Fruit fly (Drosophila melanogaster): Measurements from ENCODE around the gene ppk16.

The ppk16 gene

DNA sequence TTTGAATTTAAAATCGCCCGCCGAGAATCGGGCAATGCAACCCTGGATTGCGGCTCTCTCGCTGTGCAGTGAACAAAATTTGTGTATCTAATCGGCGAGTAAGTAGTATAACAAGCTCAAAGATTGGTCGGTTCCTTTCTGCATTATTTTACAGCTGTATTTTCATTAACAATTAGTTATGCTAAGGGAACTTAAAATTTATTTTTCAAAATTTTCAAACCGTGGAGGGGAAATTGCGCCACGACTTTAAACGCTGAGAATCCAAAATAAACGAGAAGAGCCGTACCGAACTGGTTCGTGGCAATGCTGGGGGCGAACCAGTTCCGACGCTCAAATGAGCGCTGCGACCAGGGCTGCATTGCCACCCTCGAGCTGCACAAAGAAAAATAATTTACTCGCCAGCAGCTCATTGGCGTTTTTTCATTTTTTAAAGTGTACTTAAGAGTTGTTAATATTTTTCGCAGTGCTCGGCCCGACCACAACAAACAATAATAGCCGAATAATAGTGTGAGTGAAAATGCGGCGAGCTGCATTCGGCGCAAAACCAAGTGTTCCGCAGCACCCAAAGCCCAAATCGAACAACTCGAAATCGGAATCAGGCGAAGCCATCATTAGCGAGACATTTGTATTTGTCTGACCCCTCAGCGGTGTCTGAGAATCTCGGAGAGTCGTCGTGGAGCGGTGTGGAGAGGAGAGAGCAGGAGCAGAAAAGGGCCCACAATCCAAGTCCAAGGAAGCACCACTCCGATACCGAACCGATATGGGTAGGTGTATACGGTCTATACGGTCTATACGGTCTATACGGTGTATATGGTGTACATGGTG lies 16.6 kb downstream of the ppk16 start, which contains the start of gene zf30C (continued):
- peak; percentile 87 for TF ChIP-seq pb (GFP tag; optimal IDR thresholded peaks at IDR 0.05)
- peak; percentile 82 for TF ChIP-seq dysf (GFP tag; IDR thresholded peaks at IDR 0.05)
- 0 out of 2 replicates have a peak, but pooled peaks have one; percentile 53 for TF ChIP-seq Doc2 (GFP tag; IDR thresholded peaks at IDR 0.05)
- TF ChIP-seq gsb (GFP tag; IDR thresholded peaks at IDR 0.05), result peak; percentile 70
- peak; percentile 49; the same call in 1 of the 2 replicates for TF ChIP-seq esg (GFP tag; conservative IDR thresholded peaks at IDR 0.05)
- TF ChIP-seq chinmo (GFP tag; IDR thresholded peaks at IDR 0.05; ENCODE audit: partially characterized antibody), result 0 out of 4 replicates have a peak, but pooled peaks have one; percentile 22
- peak; percentile 91 for TF ChIP-seq CG32532 (GFP tag; IDR thresholded peaks at IDR 0.05)
- TF ChIP-seq CG12659 (GFP tag; optimal IDR thresholded peaks at IDR 0.05), result peak; percentile 91
- peak; percentile 93 for TF ChIP-seq her (GFP tag; optimal IDR thresholded peaks at IDR 0.05)
- TF ChIP-seq CG30403 (GFP tag; optimal IDR thresholded peaks at IDR 0.05), result peak; percentile 93
- TF ChIP-seq abd-A (tag; optimal IDR thresholded peaks at IDR 0.05), result peak; percentile 16
- peak; percentile 94 for TF ChIP-seq Xbp1 (GFP tag; optimal IDR thresholded peaks at IDR 0.05)
- peak; percentile 97 for TF ChIP-seq Dp (GFP tag; optimal IDR thresholded peaks at IDR 0.05)
- TF ChIP-seq kah (GFP tag; optimal IDR thresholded peaks at IDR 0.05), result peak; percentile 38
- no peak for TF ChIP-seq Jarid2 (GFP tag; optimal IDR thresholded peaks at IDR 0.05)
- TF ChIP-seq CG14860 (GFP tag; IDR thresholded peaks at IDR 0.05; ENCODE audit: partially characterized antibody), result no peak
- TF ChIP-seq Trl (optimal IDR thresholded peaks at IDR 0.05), result peak; percentile 43 to 49
- peak; percentile 95 for TF ChIP-seq Trl (GFP tag; optimal IDR thresholded peaks at IDR 0.05)
- TF ChIP-seq inv (GFP tag; IDR thresholded peaks at IDR 0.05; ENCODE audit: partially characterized antibody), result peak; percentile 58; the same call in 1 of the 2 replicates
- no peak for TF ChIP-seq ac (GFP tag; optimal IDR thresholded peaks at IDR 0.05)
- TF ChIP-seq zen (tag; optimal IDR thresholded peaks at IDR 0.05), result peak; percentile 78
- TF ChIP-seq Fer2 (tag; optimal IDR thresholded peaks at IDR 0.05), result peak; percentile 59
- TF ChIP-seq sima (GFP tag; optimal IDR thresholded peaks at IDR 0.05), result peak; percentile 27
- peak; percentile 20 for TF ChIP-seq pfk (GFP tag; optimal IDR thresholded peaks at IDR 0.05)
- peak; percentile 87 for TF ChIP-seq CG4820 (GFP tag; optimal IDR thresholded peaks at IDR 0.05)
- peak; percentile 93 for TF ChIP-seq CHES-1-like (GFP tag; optimal IDR thresholded peaks at IDR 0.05)
- peak; percentile 65 for TF ChIP-seq nmo (GFP tag; optimal IDR thresholded peaks at IDR 0.05)
- peak; percentile 82 for TF ChIP-seq bcd (GFP tag; optimal IDR thresholded peaks at IDR 0.05)
- TF ChIP-seq Six4 (GFP tag; optimal IDR thresholded peaks at IDR 0.05), result peak; percentile 79
- peak; percentile 85 for TF ChIP-seq NK7.1 (GFP tag; optimal IDR thresholded peaks at IDR 0.05)
- TF ChIP-seq CG18011 (GFP tag; optimal IDR thresholded peaks at IDR 0.05), result peak; percentile 82
- peak; percentile 75 for TF ChIP-seq Sry-δ (GFP tag; optimal IDR thresholded peaks at IDR 0.05)
- peak; percentile 69 for TF ChIP-seq CG17186 (GFP tag; optimal IDR thresholded peaks at IDR 0.05)
- TF ChIP-seq ase (GFP tag; IDR thresholded peaks at IDR 0.05), result peak; percentile 77
- TF ChIP-seq gcm2 (GFP tag; optimal IDR thresholded peaks at IDR 0.05), result peak; percentile 62
- no peak for TF ChIP-seq tll (GFP tag; optimal IDR thresholded peaks at IDR 0.05)
- peak; percentile 57 for TF ChIP-seq CG9437 (GFP tag; optimal IDR thresholded peaks at IDR 0.05)
- peak; percentile 82 for TF ChIP-seq CG17829 (tag; optimal IDR thresholded peaks at IDR 0.05)
- TF ChIP-seq CG13296 (GFP tag; optimal IDR thresholded peaks at IDR 0.05), result peak; percentile 77
- TF ChIP-seq tio (GFP tag; optimal IDR thresholded peaks at IDR 0.05), result no peak
- peak; percentile 62 for TF ChIP-seq CG1233 (GFP tag; optimal IDR thresholded peaks at IDR 0.05)
- TF ChIP-seq ken (GFP tag; IDR thresholded peaks at IDR 0.05), result peak; percentile 90
- peak; percentile 100 for TF ChIP-seq CG15514 (GFP tag; optimal IDR thresholded peaks at IDR 0.05)
- TF ChIP-seq Dbx (GFP tag; IDR thresholded peaks at IDR 0.05), result peak; percentile 89
- peak; percentile 75 for TF ChIP-seq Sox102F (GFP tag; optimal IDR thresholded peaks at IDR 0.05)
- TF ChIP-seq Hmx (GFP tag; optimal IDR thresholded peaks at IDR 0.05), result peak; percentile 67
- peak; percentile 80 for TF ChIP-seq HHEX (GFP tag; optimal IDR thresholded peaks at IDR 0.05)
- peak; percentile 77 for TF ChIP-seq CG15269 (tag; optimal IDR thresholded peaks at IDR 0.05)
